Worm (Caenorhabditis elegans) whole organism, young adult: ENCODE measurements around the gene str-88.

Source experiments
- B0261.1 ChIP-seq: sonication (generic microtip); optimal IDR thresholded peaks from 2 replicates; lab custom pipeline; 2016; ENCODE audit warnings: mild to moderate bottlenecking, missing genetic modification characterization, moderate library complexity, missing compliant biosample characterization
- F10E7.11 ChIP-seq: sonication (generic microtip); optimal IDR thresholded peaks from 2 replicates; lab custom pipeline; 2017; ENCODE audit warnings: mild to moderate bottlenecking, missing genetic modification characterization, moderate library complexity, missing compliant biosample characterization
- F23B12.7 ChIP-seq: sonication (generic microtip); optimal IDR thresholded peaks from 2 replicates; lab custom pipeline; 2017; ENCODE audit warnings: missing genetic modification characterization, mild to moderate bottlenecking, missing compliant biosample characterization, antibody characterized with exemption, moderate library complexity; ENCODE audit not compliant: insufficient read depth
- F33H1.4 ChIP-seq: fragments of 200-800 bp; sonication (Bioruptor generic); IDR thresholded peaks from 2 replicates; pipeline ENCODE4 v1.3.6; 2022; ENCODE audit warnings: missing genetic modification reagents, missing genetic modification characterization, missing compliant biosample characterization
- F37B4.10 ChIP-seq: fragments of 200-800 bp; sonication (Bioruptor generic); IDR thresholded peaks from 2 replicates; pipeline ENCODE4 v1.3.6; 2022; ENCODE audit warnings: missing genetic modification characterization, missing compliant biosample characterization
- K12H6.12 ChIP-seq: fragments of 200-800 bp; sonication (Bioruptor generic); optimal IDR thresholded peaks from 2 replicates; lab custom pipeline; 2018; ENCODE audit warnings: mild to moderate bottlenecking, missing genetic modification characterization, missing compliant biosample characterization
- T07F8.4 ChIP-seq: sonication (generic microtip); optimal IDR thresholded peaks from 2 replicates; lab custom pipeline; 2016; ENCODE audit warnings: mild to moderate bottlenecking, missing genetic modification characterization, moderate library complexity, missing compliant biosample characterization
- atf-7 ChIP-seq: sonication (generic microtip); optimal IDR thresholded peaks from 2 replicates; lab custom pipeline; 2017; ENCODE audit warnings: mild to moderate bottlenecking, missing genetic modification characterization, missing compliant biosample characterization
- attf-5 ChIP-seq: fragments of 200-800 bp; sonication (Bioruptor generic); optimal IDR thresholded peaks from 2 replicates; lab custom pipeline; 2018; ENCODE audit warnings: mild to moderate bottlenecking, missing genetic modification characterization, missing compliant biosample characterization
- cebp-2 ChIP-seq: fragments of 200-800 bp; sonication (Bioruptor generic); IDR thresholded peaks from 2 replicates; pipeline ENCODE4 v1.3.6; 2022; ENCODE audit warnings: missing genetic modification characterization, missing compliant biosample characterization
- ceh-40 ChIP-seq: fragments of 200-800 bp; sonication (Bioruptor generic); IDR thresholded peaks from 2 replicates; pipeline ENCODE4 v1.3.6; 2022; ENCODE audit warnings: missing genetic modification characterization, missing compliant biosample characterization
- dox-1 ChIP-seq: fragments of 200-800 bp; sonication (Bioruptor generic); IDR thresholded peaks from 2 replicates; pipeline ENCODE4 v1.3.6; 2022; ENCODE audit warnings: missing genetic modification reagents, missing genetic modification characterization, missing compliant biosample characterization
- fkh-3 ChIP-seq: sonication (generic microtip); optimal IDR thresholded peaks from 2 replicates; lab custom pipeline; 2016; ENCODE audit warnings: mild to moderate bottlenecking, missing genetic modification characterization, missing compliant biosample characterization
- gei-17 ChIP-seq: fragments of 200-800 bp; sonication (Bioruptor generic); optimal IDR thresholded peaks from 2 replicates; lab custom pipeline; 2018; ENCODE audit warnings: mild to moderate bottlenecking, missing genetic modification characterization, missing compliant biosample characterization
- him-1 ChIP-seq: sonication (generic microtip); optimal IDR thresholded peaks from 2 replicates; lab custom pipeline; 2016; ENCODE audit warnings: missing genotype, missing genetic modification reagents, missing genetic modification characterization, missing compliant biosample characterization
- hlh-26 ChIP-seq: fragments of 200-800 bp; sonication (Bioruptor generic); conservative IDR thresholded peaks from 2 replicates; pipeline ENCODE4 v1.3.6; 2022; ENCODE audit warnings: missing genetic modification reagents, missing genetic modification characterization, missing compliant biosample characterization
- hmg-1.2 ChIP-seq: fragments of 200-800 bp; sonication (Bioruptor generic); IDR thresholded peaks from 2 replicates; pipeline ENCODE4 v1.3.6; 2022; ENCODE audit warnings: missing genetic modification reagents, missing genetic modification characterization, missing compliant biosample characterization
- hmg-20 ChIP-seq: fragments of 200-800 bp; sonication (Bioruptor generic); IDR thresholded peaks from 2 replicates; pipeline ENCODE4 v1.3.6; 2022; ENCODE audit warnings: missing genetic modification reagents, missing genetic modification characterization, missing compliant biosample characterization
- hrde-1 ChIP-seq: sonication (generic microtip); optimal IDR thresholded peaks from 2 replicates; lab custom pipeline; 2016; ENCODE audit warnings: missing genetic modification characterization, mild to moderate bottlenecking, missing compliant biosample characterization, moderate library complexity, missing genotype, missing genetic modification reagents, borderline replicate concordance
- lin-26 ChIP-seq: fragments of 200-800 bp; sonication (Bioruptor generic); IDR thresholded peaks from 2 replicates; pipeline ENCODE4 v1.3.6; 2022; ENCODE audit warnings: missing genetic modification reagents, missing genetic modification characterization, missing compliant biosample characterization
- lsl-1 ChIP-seq: fragments of 200-800 bp; sonication (Bioruptor generic); optimal IDR thresholded peaks from 2 replicates; lab custom pipeline; 2018; ENCODE audit warnings: mild to moderate bottlenecking, missing genetic modification characterization, moderate library complexity, missing compliant biosample characterization
- lsy-27 ChIP-seq: sonication (generic microtip); optimal IDR thresholded peaks from 2 replicates; lab custom pipeline; 2017; ENCODE audit warnings: missing genetic modification characterization, mild to moderate bottlenecking, missing compliant biosample characterization, antibody characterized with exemption, missing genotype, borderline replicate concordance; ENCODE audit not compliant: insufficient read depth
- madf-8 ChIP-seq: fragments of 200-800 bp; sonication (Bioruptor generic); conservative IDR thresholded peaks from 2 replicates; pipeline ENCODE4 v1.3.6; 2022; ENCODE audit warnings: missing genetic modification reagents, missing genetic modification characterization, missing compliant biosample characterization
- mel-28 ChIP-seq: sonication (generic microtip); optimal IDR thresholded peaks from 2 replicates; lab custom pipeline; 2016; ENCODE audit warnings: borderline replicate concordance, mild to moderate bottlenecking, missing genetic modification characterization, missing compliant biosample characterization
- mes-4 ChIP-seq: sonication (generic microtip); optimal IDR thresholded peaks from 2 replicates; lab custom pipeline; 2016; ENCODE audit warnings: missing genotype, missing genetic modification characterization, missing compliant biosample characterization
- nfya-2 ChIP-seq: fragments of 200-800 bp; sonication (Bioruptor generic); IDR thresholded peaks from 2 replicates; pipeline ENCODE4 v1.3.6; 2022; ENCODE audit warnings: missing genetic modification reagents, missing genetic modification characterization, missing compliant biosample characterization
- nhr-80 ChIP-seq: sonication (generic microtip); optimal IDR thresholded peaks from 2 replicates; lab custom pipeline; 2016; ENCODE audit warnings: missing genetic modification characterization, missing compliant biosample characterization
- rcor-1 ChIP-seq: fragments of 200-800 bp; sonication (Bioruptor generic); IDR thresholded peaks from 2 replicates; pipeline ENCODE4 v1.3.6; 2022; ENCODE audit warnings: missing genetic modification reagents, missing genetic modification characterization, missing compliant biosample characterization
- rpc-1 ChIP-seq, 2 experiments: fragments of 150-350 bp in 1 of 2; sonication (generic microtip) in 1 of 2; optimal IDR thresholded peaks; 2 replicates each; lab custom pipeline; 2014 to 2018; ENCODE audit warnings: missing biosample characterization in 1 of 2, missing genetic modification characterization in 1 of 2, missing genetic modification reagents in 1 of 2, missing genotype in 1 of 2
- snpc-1.3 ChIP-seq: sonication (generic microtip); optimal IDR thresholded peaks from 2 replicates; lab custom pipeline; 2017; ENCODE audit warnings: missing genetic modification characterization, mild to moderate bottlenecking, missing compliant biosample characterization, antibody characterized with exemption, moderate library complexity, missing genotype, missing genetic modification reagents; ENCODE audit not compliant: insufficient read depth
- snpc-4 ChIP-seq, 5 experiments: fragments of 150-350 bp in 1 of 5; sonication (generic microtip) in 4 of 5; optimal IDR thresholded peaks; 2 replicates each; lab custom pipeline; 2014 to 2018; ENCODE audit warnings: missing genetic modification characterization in 5 of 5, missing biosample characterization in 3 of 5, antibody characterized with exemption in 2 of 5, mild to moderate bottlenecking in 2 of 5, missing compliant biosample characterization in 2 of 5, missing genotype in 2 of 5, moderate library complexity in 2 of 5, missing genetic modification reagents in 1 of 5
- somi-1 ChIP-seq: fragments of 200-800 bp; sonication (Bioruptor generic); optimal IDR thresholded peaks from 2 replicates; lab custom pipeline; 2018; ENCODE audit warnings: mild to moderate bottlenecking, missing genetic modification characterization, missing compliant biosample characterization
- tlf-1 ChIP-seq: fragments of 200-800 bp; sonication (Bioruptor generic); optimal IDR thresholded peaks from 2 replicates; lab custom pipeline; 2018; ENCODE audit warnings: mild to moderate bottlenecking, missing genetic modification characterization, missing compliant biosample characterization
- unc-62 ChIP-seq: fragments of 150-350 bp; optimal IDR thresholded peaks from 2 replicates; lab custom pipeline; 2014; ENCODE audit warnings: missing biosample characterization, missing genetic modification reagents, missing genetic modification characterization
- xnd-1 ChIP-seq: sonication (generic microtip); optimal IDR thresholded peaks from 2 replicates; lab custom pipeline; 2016; ENCODE audit warnings: missing genotype, missing genetic modification reagents, missing genetic modification characterization, missing compliant biosample characterization
- ztf-18 ChIP-seq: sonication (generic microtip); optimal IDR thresholded peaks from 2 replicates; lab custom pipeline; 2016; ENCODE audit warnings: missing genotype, mild to moderate bottlenecking, missing genetic modification characterization, missing compliant biosample characterization
- ztf-22 ChIP-seq: fragments of 200-800 bp; sonication (Bioruptor generic); optimal IDR thresholded peaks from 2 replicates; lab custom pipeline; 2018; ENCODE audit warnings: mild to moderate bottlenecking, missing genetic modification characterization, moderate library complexity, missing compliant biosample characterization
- ztf-25 ChIP-seq: fragments of 200-800 bp; sonication (Bioruptor generic); IDR thresholded peaks from 2 replicates; pipeline ENCODE4 v1.3.6; 2022; ENCODE audit warnings: missing genetic modification reagents, missing genetic modification characterization, missing compliant biosample characterization
- ztf-3 ChIP-seq: fragments of 200-800 bp; sonication (Bioruptor generic); optimal IDR thresholded peaks from 2 replicates; lab custom pipeline; 2018; ENCODE audit warnings: mild to moderate bottlenecking, missing genetic modification characterization, missing compliant biosample characterization

Gene str-88

DNA sequence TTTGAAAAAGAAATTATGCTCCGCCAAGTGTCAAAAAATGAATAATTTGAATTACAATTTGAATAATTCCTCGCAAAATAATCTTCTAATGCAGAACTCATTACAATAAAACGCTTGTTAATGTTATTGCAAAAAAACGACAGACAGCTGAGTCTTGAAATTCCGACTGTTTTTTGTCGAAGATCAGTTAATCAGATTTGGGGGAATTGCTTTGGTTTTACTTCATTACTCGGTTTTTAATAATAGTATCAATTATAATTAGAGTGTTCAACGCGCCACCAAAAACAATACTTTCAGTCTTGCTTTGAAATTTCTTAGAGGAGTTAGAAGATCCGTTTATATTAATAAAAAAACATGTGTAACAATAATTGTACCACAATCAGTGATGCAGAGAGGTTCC lies 5.7 kb downstream of the str-88 start, which contains the start of gene srh-122:
Gene srh-122, minus strand, starts transcription at position 101 of the 400 bp plus-strand sequence.
- no peak for TF ChIP-seq mel-28
- TF ChIP-seq lsy-27 (tag; lab: Kevin White, UChicago) = no peak
- no peak for TF ChIP-seq somi-1 (GFP tag; lab: Kevin White, UChicago)
- TF ChIP-seq lin-26 (GFP tag; lab: Robert Waterston, UW) = no peak
- no peak for TF ChIP-seq atf-7 (tag; lab: Kevin White, UChicago)
- TF ChIP-seq ztf-22 (GFP tag; lab: Kevin White, UChicago) = no peak
- no peak for TF ChIP-seq lsl-1 (GFP tag; lab: Kevin White, UChicago)
- TF ChIP-seq hrde-1 (tag; lab: Kevin White, UChicago) = no peak
- no peak for TF ChIP-seq gei-17
- no peak for TF ChIP-seq dox-1
- no peak for TF ChIP-seq snpc-1.3 (tag; lab: Kevin White, UChicago)
- no peak for TF ChIP-seq ztf-25 (GFP tag; lab: Robert Waterston, UW)
- no peak for TF ChIP-seq F23B12.7 (tag; lab: Kevin White, UChicago)

DNA sequence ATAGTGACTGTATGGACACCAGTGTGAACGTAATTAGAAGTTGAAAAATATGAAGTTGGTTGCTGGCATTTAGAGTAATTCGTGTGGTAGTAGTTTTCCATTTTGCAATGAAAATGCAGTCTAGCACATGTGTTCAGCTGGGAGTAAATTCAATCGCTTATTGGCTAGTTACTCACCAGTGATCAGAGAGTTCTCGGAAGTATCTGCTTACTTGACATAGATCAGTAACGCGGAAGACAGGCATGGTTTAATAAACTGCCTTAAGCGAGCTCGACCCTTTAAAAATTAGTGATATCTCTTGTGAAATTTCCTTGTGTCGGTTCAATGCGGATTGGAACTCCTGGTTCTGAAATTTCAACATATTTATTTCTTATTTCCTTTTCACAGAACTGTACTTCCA lies 7.4 kb downstream of the str-88 start, which contains the start of gene srh-52:
Gene srh-52, minus strand, starts transcription at position 101 of the 400 bp plus-strand sequence.
- TF ChIP-seq rcor-1 (GFP tag; lab: Robert Waterston, UW) (no peak), rpc-1 (optimal IDR thresholded peaks at IDR 0.05; lab: Kevin White, UChicago) (no peak), rpc-1 (tag; optimal IDR thresholded peaks at IDR 0.05; lab: Kevin White, UChicago) (no peak), unc-62 (GFP tag; lab: Kevin White, UChicago) (no peak), F37B4.10 (no peak), ztf-22 (GFP tag; lab: Kevin White, UChicago) (no peak)

DNA sequence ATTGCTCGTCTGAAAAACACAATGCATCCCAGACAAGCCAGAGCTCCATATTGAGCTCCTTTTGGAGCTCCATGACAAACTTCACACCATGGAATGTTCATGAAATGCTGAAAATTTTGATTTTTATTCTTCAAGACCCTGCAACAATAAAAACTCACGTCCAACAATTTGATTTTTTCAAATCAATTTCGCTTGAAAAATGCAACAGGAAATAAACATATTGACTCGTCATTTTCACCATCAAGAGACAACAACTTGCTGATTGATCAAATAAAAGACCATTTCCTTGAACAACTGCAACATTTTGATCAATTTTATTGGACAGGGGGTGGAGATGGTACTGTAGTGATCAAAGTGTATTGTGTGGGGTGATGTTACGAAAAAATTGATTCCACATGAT lies 13.9 kb downstream of the str-88 start, which contains the start of gene nhr-269:
Gene nhr-269, minus strand, starts transcription at position 101 of the 400 bp plus-strand sequence.
- TF ChIP-seq attf-5 (no peak), nhr-80 (no peak), him-1 (no peak), lin-26 (GFP tag; lab: Robert Waterston, UW) (no peak), F10E7.11 (no peak), unc-62 (GFP tag; lab: Kevin White, UChicago) (no peak), hmg-20 (GFP tag; lab: Robert Waterston, UW) (no peak), snpc-4 (GFP tag; optimal IDR thresholded peaks at IDR 0.05; lab: Kevin White, UChicago) (no peak), snpc-4 (tag; optimal IDR thresholded peaks at IDR 0.05; lab: Kevin White, UChicago) (no peak), ztf-3 (no peak), fkh-3 (no peak), tlf-1 (GFP tag; lab: Kevin White, UChicago) (no peak), madf-8 (GFP tag; lab: Robert Waterston, UW) (no peak), mes-4 (tag; lab: Kevin White, UChicago) (no peak), dox-1 (no peak), B0261.1 (tag; lab: Kevin White, UChicago) (no peak), cebp-2 (GFP tag; lab: Robert Waterston, UW) (no peak), F23B12.7 (tag; lab: Kevin White, UChicago) (no peak)

DNA sequence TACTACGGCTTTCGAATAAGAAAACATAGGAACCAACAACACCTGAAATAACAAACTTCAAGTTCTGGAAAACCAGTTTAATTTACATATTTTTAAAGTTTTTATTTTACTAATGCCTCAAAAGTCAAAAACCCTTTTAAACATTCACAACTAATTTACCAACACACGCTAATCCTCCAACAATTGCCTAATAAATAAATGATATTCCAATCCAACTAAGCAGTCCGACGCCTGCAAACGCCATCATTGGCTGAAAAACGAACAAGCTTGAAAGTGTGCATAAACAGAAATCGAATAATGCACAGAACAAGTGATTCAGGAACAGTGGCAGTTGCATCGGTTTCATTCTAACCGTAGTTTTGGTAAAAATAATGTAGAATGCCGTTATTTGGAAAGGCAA lies 15.9 kb downstream of the str-88 start:
- TF ChIP-seq nfya-2 (GFP tag; lab: Robert Waterston, UW) (no peak), T07F8.4 (tag; lab: Kevin White, UChicago) (no peak), tlf-1 (GFP tag; lab: Kevin White, UChicago) (no peak), hlh-26 (no peak), ceh-40 (no peak), F33H1.4 (GFP tag; lab: Robert Waterston, UW) (no peak), hmg-1.2 (GFP tag; lab: Robert Waterston, UW) (no peak), xnd-1 (no peak), K12H6.12 (tag; lab: Kevin White, UChicago) (no peak), ztf-18 (no peak), him-1 (no peak), madf-8 (GFP tag; lab: Robert Waterston, UW) (no peak)
